Worm (Caenorhabditis elegans): Measurements from ENCODE around the gene aipr-1.

The aipr-1 gene

DNA sequence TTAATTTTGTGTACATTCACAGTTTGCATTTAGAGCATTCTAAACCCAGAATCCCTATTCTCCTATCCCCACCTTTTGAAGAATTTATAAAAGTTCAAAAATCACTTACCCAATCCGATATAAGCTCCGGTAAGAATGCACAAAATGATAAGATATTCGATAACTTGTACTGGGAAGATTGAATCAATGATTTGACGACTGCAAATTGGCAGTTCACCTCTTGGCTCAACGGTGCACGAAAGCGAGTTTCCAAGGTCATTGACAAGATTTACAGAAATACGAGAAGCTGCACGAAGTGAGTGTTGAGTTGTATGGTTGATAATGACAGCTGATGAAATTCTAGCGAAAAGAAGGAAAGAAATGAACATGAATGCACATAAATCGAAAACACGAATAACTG is 33.8 kb downstream of the aipr-1 start:
- no peak for TF ChIP-seq tab-1 (GFP tag; IDR thresholded peaks at IDR 0.05)
- TF ChIP-seq klf-2 (GFP tag; conservative IDR thresholded peaks at IDR 0.05), result no peak
- no peak for TF ChIP-seq ref-1 (GFP tag; conservative IDR thresholded peaks at IDR 0.05)
- TF ChIP-seq cog-1 (tag; optimal IDR thresholded peaks at IDR 0.05), result no peak
- no peak for TF ChIP-seq ztf-29 (GFP tag; IDR thresholded peaks at IDR 0.05)
- no peak for TF ChIP-seq flt-1 (GFP tag; IDR thresholded peaks at IDR 0.05)
- TF ChIP-seq T22C8.4 (GFP tag; IDR thresholded peaks at IDR 0.05), result no peak
- no peak for TF ChIP-seq ztf-23 (GFP tag; IDR thresholded peaks at IDR 0.05)
- TF ChIP-seq med-1 (GFP tag; optimal IDR thresholded peaks at IDR 0.05; ENCODE audit: insufficient read depth), result no peak

DNA sequence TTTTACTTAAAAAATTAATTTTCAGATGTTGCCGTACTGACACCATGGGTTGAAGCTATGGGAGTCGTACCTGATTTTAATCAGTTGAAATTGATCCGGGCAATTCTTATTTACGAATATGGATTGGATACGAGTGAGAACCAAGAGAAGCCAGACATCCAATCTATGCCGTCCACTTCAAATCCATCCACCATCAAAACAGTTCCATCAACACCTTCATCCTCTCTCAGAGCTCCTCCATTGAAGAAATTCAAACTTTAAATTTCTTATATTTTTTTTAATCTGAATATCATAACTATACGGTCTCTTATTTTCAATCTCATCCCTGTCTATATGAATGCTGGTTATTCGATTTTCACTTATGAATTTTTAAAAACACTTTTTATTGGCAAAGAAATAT is 35.2 kb downstream of the aipr-1 start:
- TF ChIP-seq klf-2 (GFP tag; conservative IDR thresholded peaks at IDR 0.05) (no peak), ztf-23 (GFP tag; IDR thresholded peaks at IDR 0.05) (no peak)

DNA sequence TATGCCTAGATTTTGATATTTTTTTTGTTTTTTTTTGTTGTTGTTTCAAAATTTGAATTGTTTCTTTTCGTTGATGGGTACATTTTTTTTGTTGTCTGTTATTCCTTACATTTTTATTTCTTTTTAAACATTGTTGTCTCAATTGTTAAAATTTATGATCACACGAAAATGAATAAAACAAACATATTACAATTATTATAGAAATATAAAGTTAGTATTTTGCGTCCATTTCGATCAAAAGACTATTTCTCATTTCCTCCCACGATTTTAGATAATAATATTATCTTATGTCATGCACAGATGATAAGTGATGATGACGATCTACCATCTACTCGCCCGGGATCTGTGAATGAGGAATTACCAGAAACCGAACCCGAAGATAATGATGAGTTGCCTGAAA is 39.4 kb downstream of the aipr-1 start, which contains the start of gene wrn-1:
TSS of gene wrn-1 (plus strand) at position 301 of the 400 bp plus-strand sequence.
- no peak for TF ChIP-seq ztf-29 (GFP tag; IDR thresholded peaks at IDR 0.05)
- no peak for TF ChIP-seq med-1 (GFP tag; optimal IDR thresholded peaks at IDR 0.05; ENCODE audit: insufficient read depth)
- TF ChIP-seq T22C8.4 (GFP tag; IDR thresholded peaks at IDR 0.05), result no peak
- TF ChIP-seq ref-1 (GFP tag; conservative IDR thresholded peaks at IDR 0.05), result no peak
- TF ChIP-seq cog-1 (tag; optimal IDR thresholded peaks at IDR 0.05), result no peak
- no peak for TF ChIP-seq tab-1 (GFP tag; IDR thresholded peaks at IDR 0.05)
- no peak for TF ChIP-seq ztf-23 (GFP tag; IDR thresholded peaks at IDR 0.05)
- TF ChIP-seq klf-2 (GFP tag; conservative IDR thresholded peaks at IDR 0.05), result no peak
- no peak for TF ChIP-seq flt-1 (GFP tag; IDR thresholded peaks at IDR 0.05)

DNA sequence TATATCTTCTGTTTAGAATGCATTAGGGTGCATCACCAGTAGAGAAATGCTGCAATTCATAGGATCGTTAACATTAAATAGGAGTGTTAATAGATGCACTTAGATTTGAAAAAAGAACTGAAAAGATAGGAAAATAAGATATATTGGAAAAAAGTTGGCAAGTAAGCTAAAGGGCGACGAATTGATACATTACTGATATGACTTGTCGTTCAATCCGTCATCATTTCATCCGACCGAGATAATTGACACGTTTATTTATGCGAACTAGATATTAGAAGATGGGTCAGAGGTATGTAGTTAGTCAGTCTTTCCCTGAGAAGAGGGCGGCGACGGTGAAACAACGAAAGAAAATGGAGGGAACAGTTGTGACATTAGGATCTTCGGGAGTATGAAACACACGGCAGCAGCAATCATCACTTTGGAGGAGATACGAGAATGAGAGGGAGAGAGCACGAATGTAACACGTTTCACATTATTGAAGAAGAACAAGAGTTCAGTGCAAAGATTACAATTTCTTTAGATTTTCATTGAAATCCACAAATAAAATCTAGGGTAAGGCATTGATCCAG is 49.1 kb downstream of the aipr-1 start, which contains the start of gene lron-15:
TSS of gene lron-15 (minus strand) at position 51 of the 569 bp plus-strand sequence.
- TF ChIP-seq klf-2 (GFP tag; conservative IDR thresholded peaks at IDR 0.05) (no peak), ztf-29 (GFP tag; IDR thresholded peaks at IDR 0.05) (no peak), flt-1 (GFP tag; IDR thresholded peaks at IDR 0.05) (no peak), cog-1 (tag; optimal IDR thresholded peaks at IDR 0.05) (no peak), ztf-23 (GFP tag; IDR thresholded peaks at IDR 0.05) (no peak), ref-1 (GFP tag; conservative IDR thresholded peaks at IDR 0.05) (no peak), med-1 (GFP tag; optimal IDR thresholded peaks at IDR 0.05; ENCODE audit: insufficient read depth) (no peak), tab-1 (GFP tag; IDR thresholded peaks at IDR 0.05) (no peak), T22C8.4 (GFP tag; IDR thresholded peaks at IDR 0.05) (no peak)

Measured in whole organism, midembryonic.